Worm (Caenorhabditis elegans): ENCODE measurements around the gene F07C6.2.

- TF ChIP-seq blmp-1 (tag; optimal IDR thresholded peaks at IDR 0.05) (no peak), unc-62 (GFP tag; optimal IDR thresholded peaks at IDR 0.05) (no peak), snpc-4 (tag; optimal IDR thresholded peaks at IDR 0.05) (no peak), ztf-11 (tag; optimal IDR thresholded peaks at IDR 0.05) (no peak), mab-5 (tag; optimal IDR thresholded peaks at IDR 0.05) (no peak), mep-1 (tag; optimal IDR thresholded peaks at IDR 0.05) (no peak), pha-4 (tag; optimal IDR thresholded peaks at IDR 0.05) (no peak), ces-1 (GFP tag; optimal IDR thresholded peaks at IDR 0.05) (no peak), nhr-12 (tag; optimal IDR thresholded peaks at IDR 0.05) (no peak), nhr-237 (tag; optimal IDR thresholded peaks at IDR 0.05) (no peak), hlh-1 (tag; optimal IDR thresholded peaks at IDR 0.05) (no peak), nhr-28 (tag; optimal IDR thresholded peaks at IDR 0.05) (no peak), mls-2 (tag; optimal IDR thresholded peaks at IDR 0.05) (no peak)
These were observed 5.0 kb upstream of the F07C6.2 start for ce11 chrIV:12785988-12786387.
